Worm (Caenorhabditis elegans) whole organism, mixed stage, embryonic: ENCODE results near the gene utp-20.

Experiments used
- bed-3 ChIP-seq: fragments of 200-800 bp; sonication (Bioruptor generic); optimal IDR thresholded peaks from 3 replicates; lab custom pipeline; 2018; ENCODE audit warnings: mild to moderate bottlenecking, missing genetic modification characterization, moderate library complexity, missing compliant biosample characterization
- blmp-1 ChIP-seq: fragments of 150-350 bp; optimal IDR thresholded peaks from 2 replicates; lab custom pipeline; 2014; ENCODE audit warnings: missing biosample characterization, missing genetic modification characterization
- ceh-39 ChIP-seq: fragments of 150-350 bp; optimal IDR thresholded peaks from 2 replicates; lab custom pipeline; 2014; ENCODE audit warnings: missing biosample characterization, missing genetic modification characterization
- ceh-43 ChIP-seq: fragments of 200-800 bp; sonication (Bioruptor generic); optimal IDR thresholded peaks from 2 replicates; lab custom pipeline; 2018; ENCODE audit warnings: mild to moderate bottlenecking, missing genetic modification characterization, moderate library complexity, missing compliant biosample characterization
- ceh-83 ChIP-seq: fragments of 200-800 bp; sonication (Bioruptor generic); optimal IDR thresholded peaks from 2 replicates; lab custom pipeline; 2018; ENCODE audit warnings: mild to moderate bottlenecking, missing genetic modification characterization, missing compliant biosample characterization
- ces-1 ChIP-seq: fragments of 150-350 bp; optimal IDR thresholded peaks from 2 replicates; lab custom pipeline; 2014; ENCODE audit warnings: missing biosample characterization, missing genetic modification reagents, missing genetic modification characterization
- drap-1 ChIP-seq: fragments of 200-800 bp; sonication (Bioruptor generic); optimal IDR thresholded peaks from 3 replicates; lab custom pipeline; 2018; ENCODE audit warnings: mild to moderate bottlenecking, missing genetic modification characterization, missing compliant biosample characterization
- elt-1 ChIP-seq: sonication (generic microtip); optimal IDR thresholded peaks from 2 replicates; lab custom pipeline; 2017; ENCODE audit warnings: missing genetic modification characterization, mild to moderate bottlenecking, missing compliant biosample characterization, antibody characterized with exemption, moderate library complexity, borderline replicate concordance; ENCODE audit not compliant: insufficient read depth
- elt-3 ChIP-seq: fragments of 150-350 bp; optimal IDR thresholded peaks from 2 replicates; lab custom pipeline; 2014; ENCODE audit warnings: missing biosample characterization, missing genetic modification characterization
- flh-1 ChIP-seq: fragments of 200-800 bp; sonication (Bioruptor generic); optimal IDR thresholded peaks from 2 replicates; lab custom pipeline; 2018; ENCODE audit warnings: mild to moderate bottlenecking, missing genetic modification characterization, moderate library complexity, missing compliant biosample characterization
- ham-2 ChIP-seq: fragments of 200-800 bp; sonication (Bioruptor generic); optimal IDR thresholded peaks from 2 replicates; lab custom pipeline; 2018; ENCODE audit warnings: mild to moderate bottlenecking, missing genetic modification characterization, missing compliant biosample characterization
- hlh-1 ChIP-seq: fragments of 150-350 bp; optimal IDR thresholded peaks from 2 replicates; lab custom pipeline; 2014; ENCODE audit warnings: missing biosample characterization, missing genetic modification reagents, missing genetic modification characterization
- lin-13 ChIP-seq: fragments of 150-350 bp; optimal IDR thresholded peaks from 2 replicates; lab custom pipeline; 2014; ENCODE audit warnings: missing biosample characterization, missing genetic modification characterization
- lin-32 ChIP-seq: fragments of 200-800 bp; sonication (Bioruptor generic); optimal IDR thresholded peaks from 2 replicates; lab custom pipeline; 2018; ENCODE audit warnings: mild to moderate bottlenecking, missing genetic modification characterization, missing compliant biosample characterization
- mab-5 ChIP-seq: fragments of 150-350 bp; optimal IDR thresholded peaks from 2 replicates; lab custom pipeline; 2014; ENCODE audit warnings: missing biosample characterization, missing genetic modification characterization
- mep-1 ChIP-seq: fragments of 150-350 bp; optimal IDR thresholded peaks from 2 replicates; lab custom pipeline; 2017; ENCODE audit warnings: missing biosample characterization, missing genetic modification reagents, missing genetic modification characterization, inconsistent platforms
- mls-2 ChIP-seq: sonication (generic microtip); optimal IDR thresholded peaks from 2 replicates; lab custom pipeline; 2016; ENCODE audit warnings: mild to moderate bottlenecking, missing genetic modification characterization, moderate library complexity, missing compliant biosample characterization
- nhr-12 ChIP-seq: fragments of 150-350 bp; optimal IDR thresholded peaks from 2 replicates; lab custom pipeline; 2014; ENCODE audit warnings: missing biosample characterization, missing genetic modification characterization
- nhr-2 ChIP-seq: fragments of 150-350 bp; optimal IDR thresholded peaks from 2 replicates; lab custom pipeline; 2014; ENCODE audit warnings: missing biosample characterization, missing genetic modification characterization
- nhr-237 ChIP-seq: fragments of 150-350 bp; optimal IDR thresholded peaks from 2 replicates; lab custom pipeline; 2014; ENCODE audit warnings: missing biosample characterization, missing genetic modification characterization
- nhr-28 ChIP-seq: fragments of 150-350 bp; optimal IDR thresholded peaks from 2 replicates; lab custom pipeline; 2014; ENCODE audit warnings: missing biosample characterization, missing genetic modification characterization
- nhr-76 ChIP-seq: sonication (generic microtip); optimal IDR thresholded peaks from 2 replicates; lab custom pipeline; 2017; ENCODE audit warnings: missing biosample characterization, missing genetic modification characterization
- pha-4 ChIP-seq: fragments of 150-350 bp; optimal IDR thresholded peaks from 2 replicates; lab custom pipeline; 2018; ENCODE audit warnings: missing biosample characterization, missing genetic modification reagents, missing genetic modification characterization
- sem-2 ChIP-seq: fragments of 200-800 bp; sonication (Bioruptor generic); optimal IDR thresholded peaks from 2 replicates; lab custom pipeline; 2018; ENCODE audit warnings: mild to moderate bottlenecking, missing genetic modification characterization, missing compliant biosample characterization
- snpc-4 ChIP-seq: fragments of 150-350 bp; optimal IDR thresholded peaks from 2 replicates; lab custom pipeline; 2014; ENCODE audit warnings: missing biosample characterization, missing genetic modification characterization
- tbx-8 ChIP-seq: fragments of 200-800 bp; sonication (Bioruptor generic); optimal IDR thresholded peaks from 2 replicates; lab custom pipeline; 2018; ENCODE audit warnings: mild to moderate bottlenecking, missing genetic modification characterization, moderate library complexity, missing compliant biosample characterization
- unc-120 ChIP-seq: sonication (generic microtip); optimal IDR thresholded peaks from 2 replicates; lab custom pipeline; 2017; ENCODE audit warnings: missing genetic modification characterization, missing compliant biosample characterization; ENCODE audit not compliant: poor library complexity, severe bottlenecking
- unc-39 ChIP-seq: fragments of 150-350 bp; optimal IDR thresholded peaks from 2 replicates; lab custom pipeline; 2014; ENCODE audit warnings: missing biosample characterization, missing genetic modification characterization
- unc-62 ChIP-seq: fragments of 150-350 bp; optimal IDR thresholded peaks from 2 replicates; lab custom pipeline; 2014; ENCODE audit warnings: missing biosample characterization, missing genetic modification reagents, missing genetic modification characterization
- zip-8 ChIP-seq: fragments of 150-350 bp; optimal IDR thresholded peaks from 2 replicates; lab custom pipeline; 2014; ENCODE audit warnings: missing biosample characterization, missing genetic modification characterization
- ztf-11 ChIP-seq: fragments of 150-350 bp; optimal IDR thresholded peaks from 2 replicates; lab custom pipeline; 2014; ENCODE audit warnings: missing biosample characterization, missing genetic modification characterization

The utp-20 gene

DNA sequence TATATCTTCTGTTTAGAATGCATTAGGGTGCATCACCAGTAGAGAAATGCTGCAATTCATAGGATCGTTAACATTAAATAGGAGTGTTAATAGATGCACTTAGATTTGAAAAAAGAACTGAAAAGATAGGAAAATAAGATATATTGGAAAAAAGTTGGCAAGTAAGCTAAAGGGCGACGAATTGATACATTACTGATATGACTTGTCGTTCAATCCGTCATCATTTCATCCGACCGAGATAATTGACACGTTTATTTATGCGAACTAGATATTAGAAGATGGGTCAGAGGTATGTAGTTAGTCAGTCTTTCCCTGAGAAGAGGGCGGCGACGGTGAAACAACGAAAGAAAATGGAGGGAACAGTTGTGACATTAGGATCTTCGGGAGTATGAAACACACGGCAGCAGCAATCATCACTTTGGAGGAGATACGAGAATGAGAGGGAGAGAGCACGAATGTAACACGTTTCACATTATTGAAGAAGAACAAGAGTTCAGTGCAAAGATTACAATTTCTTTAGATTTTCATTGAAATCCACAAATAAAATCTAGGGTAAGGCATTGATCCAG, 8.8 kb downstream of the utp-20 start, which contains the start of gene lron-15:
lron-15 (minus strand) TSS at position 51 of the 569 bp plus-strand sequence.
- peak; percentile 46 for TF ChIP-seq unc-120 (tag; lab: Kevin White, UChicago)
- TF ChIP-seq ces-1 (GFP tag; lab: Kevin White, UChicago) = no peak
- TF ChIP-seq ceh-83 = no peak
- no peak for TF ChIP-seq unc-39 (tag; lab: Kevin White, UChicago)
- no peak for TF ChIP-seq tbx-8 (GFP tag; lab: Kevin White, UChicago)
- no peak for TF ChIP-seq elt-3
- no peak for TF ChIP-seq mls-2 (tag; lab: Kevin White, UChicago)
- no peak for TF ChIP-seq bed-3 (GFP tag; lab: Kevin White, UChicago)
- no peak for TF ChIP-seq mep-1 (tag; lab: Kevin White, UChicago)
- no peak for TF ChIP-seq ceh-43 (GFP tag; lab: Kevin White, UChicago)
- TF ChIP-seq mab-5 (tag; lab: Kevin White, UChicago) = no peak
- no peak for TF ChIP-seq nhr-12 (tag; lab: Kevin White, UChicago)
- no peak for TF ChIP-seq sem-2 (GFP tag; lab: Kevin White, UChicago)
- TF ChIP-seq nhr-237 (tag; lab: Kevin White, UChicago) = no peak
- TF ChIP-seq nhr-76 (tag; lab: Kevin White, UChicago) = no peak
- no peak for TF ChIP-seq ceh-39
- TF ChIP-seq snpc-4 = no peak
- TF ChIP-seq hlh-1 (tag; lab: Kevin White, UChicago) = peak; percentile 92
- TF ChIP-seq nhr-28 (tag; lab: Kevin White, UChicago) = no peak
- TF ChIP-seq lin-13 (tag; lab: Kevin White, UChicago) = no peak
- no peak for TF ChIP-seq lin-32
- no peak for TF ChIP-seq ham-2
- peak; percentile 85 for TF ChIP-seq unc-62 (GFP tag; lab: Kevin White, UChicago)

DNA sequence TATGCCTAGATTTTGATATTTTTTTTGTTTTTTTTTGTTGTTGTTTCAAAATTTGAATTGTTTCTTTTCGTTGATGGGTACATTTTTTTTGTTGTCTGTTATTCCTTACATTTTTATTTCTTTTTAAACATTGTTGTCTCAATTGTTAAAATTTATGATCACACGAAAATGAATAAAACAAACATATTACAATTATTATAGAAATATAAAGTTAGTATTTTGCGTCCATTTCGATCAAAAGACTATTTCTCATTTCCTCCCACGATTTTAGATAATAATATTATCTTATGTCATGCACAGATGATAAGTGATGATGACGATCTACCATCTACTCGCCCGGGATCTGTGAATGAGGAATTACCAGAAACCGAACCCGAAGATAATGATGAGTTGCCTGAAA, 18.5 kb downstream of the utp-20 start, which contains the start of gene wrn-1:
wrn-1 (plus strand) TSS at position 301 of the 400 bp plus-strand sequence.
- TF ChIP-seq tbx-8 (GFP tag; lab: Kevin White, UChicago) = no peak
- TF ChIP-seq snpc-4 = no peak
- TF ChIP-seq nhr-2 (tag; lab: Kevin White, UChicago) = no peak
- TF ChIP-seq hlh-1 (tag; lab: Kevin White, UChicago) = no peak
- no peak for TF ChIP-seq blmp-1 (tag; lab: Kevin White, UChicago)
- no peak for TF ChIP-seq unc-120 (tag; lab: Kevin White, UChicago)
- TF ChIP-seq nhr-237 (tag; lab: Kevin White, UChicago) = no peak
- TF ChIP-seq nhr-28 (tag; lab: Kevin White, UChicago) = no peak
- TF ChIP-seq ceh-83 = no peak
- TF ChIP-seq, all 35 proteins: peak for 0

DNA sequence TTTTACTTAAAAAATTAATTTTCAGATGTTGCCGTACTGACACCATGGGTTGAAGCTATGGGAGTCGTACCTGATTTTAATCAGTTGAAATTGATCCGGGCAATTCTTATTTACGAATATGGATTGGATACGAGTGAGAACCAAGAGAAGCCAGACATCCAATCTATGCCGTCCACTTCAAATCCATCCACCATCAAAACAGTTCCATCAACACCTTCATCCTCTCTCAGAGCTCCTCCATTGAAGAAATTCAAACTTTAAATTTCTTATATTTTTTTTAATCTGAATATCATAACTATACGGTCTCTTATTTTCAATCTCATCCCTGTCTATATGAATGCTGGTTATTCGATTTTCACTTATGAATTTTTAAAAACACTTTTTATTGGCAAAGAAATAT, 22.7 kb downstream of the utp-20 start:
- TF ChIP-seq mep-1 (tag; lab: Kevin White, UChicago) (no peak), ces-1 (GFP tag; lab: Kevin White, UChicago) (no peak), ceh-39 (no peak), drap-1 (GFP tag; lab: Kevin White, UChicago) (no peak)

DNA sequence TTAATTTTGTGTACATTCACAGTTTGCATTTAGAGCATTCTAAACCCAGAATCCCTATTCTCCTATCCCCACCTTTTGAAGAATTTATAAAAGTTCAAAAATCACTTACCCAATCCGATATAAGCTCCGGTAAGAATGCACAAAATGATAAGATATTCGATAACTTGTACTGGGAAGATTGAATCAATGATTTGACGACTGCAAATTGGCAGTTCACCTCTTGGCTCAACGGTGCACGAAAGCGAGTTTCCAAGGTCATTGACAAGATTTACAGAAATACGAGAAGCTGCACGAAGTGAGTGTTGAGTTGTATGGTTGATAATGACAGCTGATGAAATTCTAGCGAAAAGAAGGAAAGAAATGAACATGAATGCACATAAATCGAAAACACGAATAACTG, 24.1 kb downstream of the utp-20 start:
- TF ChIP-seq ces-1 (GFP tag; lab: Kevin White, UChicago) (no peak), unc-39 (tag; lab: Kevin White, UChicago) (no peak), zip-8 (tag; lab: Kevin White, UChicago) (no peak), ztf-11 (tag; lab: Kevin White, UChicago) (no peak), nhr-76 (tag; lab: Kevin White, UChicago) (no peak), nhr-28 (tag; lab: Kevin White, UChicago) (no peak), ceh-39 (no peak), nhr-12 (tag; lab: Kevin White, UChicago) (no peak), elt-1 (tag; lab: Kevin White, UChicago) (no peak), flh-1 (GFP tag; lab: Kevin White, UChicago) (no peak), nhr-2 (tag; lab: Kevin White, UChicago) (no peak), unc-120 (tag; lab: Kevin White, UChicago) (no peak), lin-13 (tag; lab: Kevin White, UChicago) (no peak), mls-2 (tag; lab: Kevin White, UChicago) (no peak), ceh-83 (no peak), lin-32 (no peak), ceh-43 (GFP tag; lab: Kevin White, UChicago) (no peak), mab-5 (tag; lab: Kevin White, UChicago) (no peak), drap-1 (GFP tag; lab: Kevin White, UChicago) (no peak), pha-4 (tag; lab: Kevin White, UChicago) (no peak)
